Worm (Caenorhabditis elegans): ENCODE measurements around the gene srt-73.

The srt-73 gene

DNA sequence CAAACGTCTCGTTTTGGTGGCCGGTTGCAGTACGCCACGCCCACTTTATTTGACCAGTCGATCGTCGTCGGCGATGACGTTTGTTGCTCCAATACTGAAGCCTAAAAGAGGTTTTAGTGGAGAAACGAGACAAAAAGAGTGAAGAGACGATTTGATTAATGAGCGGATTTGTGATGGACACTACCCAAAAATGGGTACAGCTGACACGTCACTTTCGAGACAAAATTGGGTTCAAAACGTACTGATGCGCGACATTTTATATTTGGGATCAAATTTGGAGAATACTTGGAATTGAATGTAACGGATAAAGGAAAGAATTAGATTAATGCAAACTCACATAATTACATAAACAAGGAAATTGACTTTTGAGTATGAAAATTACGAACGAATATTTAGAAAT lies 18.3 kb downstream of the srt-73 start, which contains the start of gene ilys-4:
Gene ilys-4, minus strand, starts transcription at position 101 of the 400 bp plus-strand sequence.
- TF ChIP-seq ztf-29 (GFP tag; IDR thresholded peaks at IDR 0.05) (no peak), cog-1 (tag; optimal IDR thresholded peaks at IDR 0.05) (no peak), ref-1 (GFP tag; conservative IDR thresholded peaks at IDR 0.05) (no peak), tab-1 (GFP tag; IDR thresholded peaks at IDR 0.05) (no peak), klf-2 (GFP tag; conservative IDR thresholded peaks at IDR 0.05) (no peak), ztf-23 (GFP tag; IDR thresholded peaks at IDR 0.05) (no peak), T22C8.4 (GFP tag; IDR thresholded peaks at IDR 0.05) (no peak), flt-1 (GFP tag; IDR thresholded peaks at IDR 0.05) (no peak), med-1 (GFP tag; optimal IDR thresholded peaks at IDR 0.05; ENCODE audit: insufficient read depth) (no peak)

DNA sequence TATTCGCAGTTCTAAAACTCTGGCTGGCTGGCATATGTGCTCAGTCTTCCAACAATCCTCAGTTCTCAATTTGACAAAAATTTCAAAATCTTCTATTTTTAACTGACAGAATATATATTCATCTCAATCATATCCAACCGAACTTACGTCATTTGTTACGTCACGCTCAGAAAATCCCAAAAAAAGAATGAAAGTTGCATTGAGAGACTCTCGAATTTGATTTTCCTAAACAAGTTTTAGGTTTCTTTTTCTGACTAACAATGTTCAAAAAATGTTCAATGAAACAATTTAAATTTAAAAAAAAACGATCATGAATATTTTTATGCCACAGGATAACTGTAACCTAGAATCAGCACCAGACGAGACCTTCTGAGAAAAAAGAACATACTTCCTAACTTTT lies 18.8 kb downstream of the srt-73 start:
- TF ChIP-seq ztf-29 (GFP tag; IDR thresholded peaks at IDR 0.05) (no peak), med-1 (GFP tag; optimal IDR thresholded peaks at IDR 0.05; ENCODE audit: insufficient read depth) (no peak), klf-2 (GFP tag; conservative IDR thresholded peaks at IDR 0.05) (no peak), T22C8.4 (GFP tag; IDR thresholded peaks at IDR 0.05) (no peak), flt-1 (GFP tag; IDR thresholded peaks at IDR 0.05) (no peak), tab-1 (GFP tag; IDR thresholded peaks at IDR 0.05) (no peak), ref-1 (GFP tag; conservative IDR thresholded peaks at IDR 0.05) (no peak), ztf-23 (GFP tag; IDR thresholded peaks at IDR 0.05) (no peak), cog-1 (tag; optimal IDR thresholded peaks at IDR 0.05) (no peak)

DNA sequence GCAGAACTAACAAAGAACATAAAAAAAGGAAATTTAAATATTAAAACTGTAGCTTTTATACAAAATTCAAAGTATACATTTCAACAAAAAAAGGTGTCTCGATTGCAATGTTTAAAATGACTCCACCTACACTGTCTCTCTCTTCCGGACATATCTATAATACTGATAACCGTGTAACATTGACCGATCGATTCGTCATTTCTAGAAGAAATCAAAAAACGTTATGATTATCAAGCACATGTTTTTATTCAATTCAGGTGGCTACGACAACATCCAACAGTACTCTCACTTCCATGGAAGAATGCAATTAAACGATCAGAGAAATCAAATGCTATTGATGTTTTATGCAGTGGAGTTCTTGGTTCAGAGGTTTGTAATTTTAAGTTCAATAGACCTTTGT lies 19.4 kb downstream of the srt-73 start:
- TF ChIP-seq ztf-29 (GFP tag; IDR thresholded peaks at IDR 0.05) (no peak), tab-1 (GFP tag; IDR thresholded peaks at IDR 0.05) (no peak)

DNA sequence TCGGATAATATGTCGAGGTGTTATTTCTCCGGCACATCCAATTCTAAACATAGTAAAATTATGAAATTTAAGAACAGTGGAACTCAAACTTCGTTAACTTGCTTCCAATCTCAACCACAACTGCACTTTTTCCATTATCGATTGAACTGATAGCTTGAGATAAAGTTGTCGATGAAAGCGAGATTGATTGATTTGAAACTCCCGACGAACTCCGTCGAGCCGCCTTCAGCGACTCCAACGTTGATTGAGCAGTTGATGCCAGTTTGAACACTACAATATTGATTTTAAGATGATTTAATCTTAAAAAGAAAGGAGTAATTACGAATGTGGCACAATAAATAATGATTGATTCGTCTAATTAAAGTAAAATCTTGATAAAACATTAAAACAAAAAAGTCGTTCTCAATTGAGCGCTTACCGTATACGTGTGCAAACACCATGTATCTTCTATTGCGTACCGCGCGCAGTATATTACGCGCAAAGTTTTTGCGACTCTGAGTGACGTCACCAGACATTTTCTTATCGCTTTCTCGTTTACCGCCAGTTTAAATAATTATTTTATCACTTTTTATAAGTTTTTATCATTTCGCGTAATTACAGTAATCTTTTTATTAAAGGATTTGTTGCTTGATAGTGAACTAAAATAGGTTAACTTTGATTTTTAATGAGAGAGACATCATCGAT lies 23.2 kb downstream of the srt-73 start, which contains the start of gene arp-11:
Gene arp-11, minus strand, starts transcription at position 51 of the 684 bp plus-strand sequence.
- TF ChIP-seq tab-1 (GFP tag; IDR thresholded peaks at IDR 0.05): no peak
- TF ChIP-seq cog-1 (tag; optimal IDR thresholded peaks at IDR 0.05): peak; percentile 13

DNA sequence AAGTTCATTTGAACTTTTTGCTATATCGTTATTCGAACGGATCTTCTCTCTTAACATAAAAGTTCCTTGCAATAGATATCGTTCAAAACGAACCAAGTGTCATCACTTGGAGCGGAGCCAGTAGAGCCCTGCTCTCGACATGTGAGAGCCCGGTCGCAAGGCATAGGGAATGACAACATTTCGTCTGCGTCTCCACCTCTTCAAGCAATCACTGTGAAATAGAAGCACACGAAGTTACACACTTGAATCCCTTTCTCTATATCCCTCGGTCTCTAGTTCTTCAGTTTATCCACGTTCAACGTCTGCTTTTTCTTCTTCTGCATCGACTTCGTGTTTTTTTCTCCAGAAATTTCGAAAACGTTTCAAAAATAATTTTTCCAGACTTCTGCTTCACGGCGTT lies 24.2 kb downstream of the srt-73 start, which contains the start of gene C49H3.6:
Gene C49H3.6, plus strand, starts transcription at position 380 of the 400 bp plus-strand sequence.
- TF ChIP-seq klf-2 (GFP tag; conservative IDR thresholded peaks at IDR 0.05) (no peak), flt-1 (GFP tag; IDR thresholded peaks at IDR 0.05) (no peak), ztf-29 (GFP tag; IDR thresholded peaks at IDR 0.05) (no peak), med-1 (GFP tag; optimal IDR thresholded peaks at IDR 0.05; ENCODE audit: insufficient read depth) (no peak), cog-1 (tag; optimal IDR thresholded peaks at IDR 0.05) (peak; percentile 29), ref-1 (GFP tag; conservative IDR thresholded peaks at IDR 0.05) (no peak), ztf-23 (GFP tag; IDR thresholded peaks at IDR 0.05) (no peak)

DNA sequence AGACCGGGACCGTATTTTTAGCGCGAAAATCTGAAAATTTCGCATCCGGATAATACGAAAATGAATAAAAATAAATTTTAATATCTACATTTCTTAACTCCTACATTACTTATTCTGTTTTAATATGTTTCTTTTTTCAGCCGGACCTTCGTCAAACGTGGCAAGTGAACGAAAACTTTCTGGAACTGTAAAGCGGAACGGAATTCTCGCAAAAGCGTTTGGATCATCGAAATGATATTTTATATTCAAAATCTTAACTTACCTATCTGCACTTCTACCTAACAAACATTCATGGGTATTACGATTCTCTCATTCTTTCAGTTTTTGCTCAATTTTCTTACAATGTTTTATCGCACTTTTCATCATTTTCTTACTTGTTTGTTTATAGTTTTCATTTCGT lies 27.5 kb downstream of the srt-73 start:
- TF ChIP-seq klf-2 (GFP tag; conservative IDR thresholded peaks at IDR 0.05) (no peak), ztf-23 (GFP tag; IDR thresholded peaks at IDR 0.05) (no peak), tab-1 (GFP tag; IDR thresholded peaks at IDR 0.05) (no peak)

DNA sequence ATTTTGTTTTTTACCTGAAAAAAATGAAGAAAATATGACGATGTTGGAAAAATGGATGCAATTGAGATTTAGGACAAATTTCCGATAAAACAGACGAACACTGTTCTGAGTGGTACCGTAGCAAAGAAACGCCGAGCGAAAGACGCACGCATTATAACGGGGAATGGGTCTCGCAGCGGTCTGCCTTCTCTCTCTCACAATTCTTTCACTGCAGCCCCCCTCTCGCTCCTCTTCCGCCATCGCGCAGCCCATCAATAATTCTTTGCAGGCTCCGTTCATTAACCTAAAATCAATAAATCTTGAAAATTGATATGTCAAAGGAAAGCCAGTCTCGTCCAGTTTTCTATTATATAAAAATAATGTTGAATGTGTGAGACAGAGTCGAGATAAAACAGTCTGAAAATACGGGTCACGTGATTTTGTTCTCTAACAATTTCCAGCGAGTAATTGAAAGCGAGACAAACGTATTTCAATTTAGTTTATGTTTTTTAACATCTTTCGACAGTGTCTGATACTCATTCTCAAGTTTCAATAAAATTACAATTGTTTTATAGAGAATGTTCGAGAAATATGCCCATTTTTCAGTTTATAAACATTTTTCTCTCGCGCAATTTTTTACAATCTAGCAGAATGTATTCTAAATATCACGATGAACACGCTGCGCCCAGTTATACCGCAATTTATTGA lies 30.5 kb downstream of the srt-73 start:
- TF ChIP-seq ztf-23 (GFP tag; IDR thresholded peaks at IDR 0.05) (no peak), flt-1 (GFP tag; IDR thresholded peaks at IDR 0.05) (peak; percentile 47; the same call in 1 of the 2 replicates), med-1 (GFP tag; optimal IDR thresholded peaks at IDR 0.05; ENCODE audit: insufficient read depth) (no peak)

DNA sequence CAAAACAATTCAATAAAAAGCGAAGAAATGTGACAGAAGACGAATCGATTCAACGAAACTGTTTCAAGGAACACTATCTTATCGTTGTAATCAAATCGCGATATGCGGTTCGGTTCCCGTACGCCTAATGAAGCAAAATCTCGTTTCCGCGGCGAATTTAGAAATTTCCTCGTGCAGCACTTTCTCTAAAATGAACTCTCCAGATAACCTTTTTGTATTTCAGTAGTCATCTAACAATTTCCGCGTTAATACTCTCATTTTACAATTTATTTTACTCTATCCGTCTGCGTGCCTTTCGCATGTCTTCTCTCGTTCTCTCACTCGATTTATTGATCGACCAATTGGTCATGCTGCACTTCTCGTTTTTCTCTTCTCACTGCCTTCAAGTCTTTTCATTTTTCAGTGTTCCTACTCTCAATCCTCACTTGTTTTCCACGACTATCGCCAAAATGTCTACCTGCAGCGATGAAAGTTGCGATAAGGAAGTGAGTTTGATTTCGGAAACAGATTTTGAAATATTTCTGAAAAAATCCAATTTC lies 31.1 kb downstream of the srt-73 start, which contains the start of the genes npp-27 and ntl-4:
Gene npp-27, minus strand, starts transcription at position 51 of the 539 bp plus-strand sequence.
Gene ntl-4, plus strand, starts transcription at position 379 of the 539 bp plus-strand sequence.
- TF ChIP-seq T22C8.4 (GFP tag; IDR thresholded peaks at IDR 0.05): peak; percentile 54; the same call in 1 of the 2 replicates
- no peak for TF ChIP-seq med-1 (GFP tag; optimal IDR thresholded peaks at IDR 0.05; ENCODE audit: insufficient read depth)
- no peak for TF ChIP-seq tab-1 (GFP tag; IDR thresholded peaks at IDR 0.05)

DNA sequence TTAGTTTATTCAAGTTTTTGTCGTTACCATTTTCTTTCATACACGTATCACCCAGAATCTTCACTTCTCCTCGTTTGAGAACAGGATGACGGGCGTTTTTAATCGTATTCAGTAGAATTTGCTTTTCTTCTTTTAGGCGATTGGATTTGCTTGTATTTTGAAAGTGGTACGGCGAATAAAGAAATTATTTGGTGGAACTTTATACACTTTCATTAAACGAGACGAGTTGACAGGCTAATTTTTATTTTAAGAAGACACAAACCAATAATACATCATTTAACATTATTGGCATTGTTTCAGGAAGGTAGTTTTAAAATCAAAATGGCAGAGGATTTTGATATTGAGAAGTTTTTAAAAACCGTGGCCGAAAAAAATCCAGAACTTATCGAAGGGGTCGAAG lies 35.9 kb downstream of the srt-73 start, which contains the start of gene C49H3.4:
Gene C49H3.4, plus strand, starts transcription at position 301 of the 400 bp plus-strand sequence.
- TF ChIP-seq med-1 (GFP tag; optimal IDR thresholded peaks at IDR 0.05; ENCODE audit: insufficient read depth) (no peak), ztf-23 (GFP tag; IDR thresholded peaks at IDR 0.05) (no peak), klf-2 (GFP tag; conservative IDR thresholded peaks at IDR 0.05) (no peak)

DNA sequence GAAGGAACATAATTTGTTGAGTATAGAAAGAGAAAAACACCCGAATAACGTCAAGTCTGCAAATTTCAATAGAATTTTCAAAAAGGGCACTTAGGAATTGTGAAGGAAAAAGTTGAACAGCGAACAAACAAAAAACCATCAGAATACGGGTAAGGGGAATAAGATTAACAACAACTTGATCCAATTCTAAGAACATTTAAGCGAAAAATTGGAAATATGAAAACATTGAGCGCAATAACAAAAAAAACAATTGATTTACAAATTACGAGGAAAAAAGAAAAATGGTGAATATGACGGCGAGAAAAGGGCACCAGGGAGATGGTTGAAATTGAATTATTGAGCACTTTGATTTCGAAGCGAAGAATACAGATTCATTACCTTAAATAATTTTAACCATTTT lies 37.8 kb downstream of the srt-73 start:
- TF ChIP-seq tab-1 (GFP tag; IDR thresholded peaks at IDR 0.05) (no peak), med-1 (GFP tag; optimal IDR thresholded peaks at IDR 0.05; ENCODE audit: insufficient read depth) (no peak), ztf-23 (GFP tag; IDR thresholded peaks at IDR 0.05) (no peak), ztf-29 (GFP tag; IDR thresholded peaks at IDR 0.05) (no peak), flt-1 (GFP tag; IDR thresholded peaks at IDR 0.05) (no peak), ref-1 (GFP tag; conservative IDR thresholded peaks at IDR 0.05) (no peak), T22C8.4 (GFP tag; IDR thresholded peaks at IDR 0.05) (no peak)

Data from whole organism, midembryonic.